Worm (Caenorhabditis elegans): Measurements from ENCODE around the gene Y25C1A.7.

Gene Y25C1A.7

ce11 chrII:3091268-3091667 lies 20.4 kb upstream of the Y25C1A.7 start, which contains the start of gene srg-21:
srg-21 (minus strand) TSS chrII:3091368.
- TF ChIP-seq Y75B8A.6 (GFP tag; IDR thresholded peaks at IDR 0.05) (no peak), unc-39 (tag; optimal IDR thresholded peaks at IDR 0.05) (no peak)

- TF ChIP-seq set-16 (GFP tag; IDR thresholded peaks at IDR 0.05) (peak; percentile 51), mxl-2 (GFP tag; conservative IDR thresholded peaks at IDR 0.05) (no peak), jun-1 (tag; optimal IDR thresholded peaks at IDR 0.05) (no peak), Y75B8A.6 (GFP tag; IDR thresholded peaks at IDR 0.05) (no peak)
Measured at ce11 chrII:3087134-3087533, 16.3 kb upstream of the Y25C1A.7 start.

ce11 chrII:3078496-3078895 lies 7.6 kb upstream of the Y25C1A.7 start, which contains the start of gene copb-1:
copb-1 (plus strand) TSS chrII:3078796.
- TF ChIP-seq Y75B8A.6 (GFP tag; IDR thresholded peaks at IDR 0.05), result 0 out of 2 replicates have a peak, but pooled peaks have one; percentile 42
- no peak for TF ChIP-seq vab-7 (GFP tag; IDR thresholded peaks at IDR 0.05)

ce11 chrII:3076915-3077314 lies 6.1 kb upstream of the Y25C1A.7 start, which contains the start of gene Y25C1A.8:
Y25C1A.8 (minus strand) TSS chrII:3076959.
- TF ChIP-seq dmd-9 (GFP tag; IDR thresholded peaks at IDR 0.05) (peak; percentile 71), duxl-1 (tag; optimal IDR thresholded peaks at IDR 0.05; ENCODE audit: poor library complexity) (peak; percentile 95), saeg-2 (GFP tag; IDR thresholded peaks at IDR 0.05) (0 out of 2 replicates have a peak, but pooled peaks have one; percentile 50), nhr-111 (GFP tag; optimal IDR thresholded peaks at IDR 0.05) (no peak), ztf-7 (tag; optimal IDR thresholded peaks at IDR 0.05) (peak; percentile 83), nhr-25 (tag; optimal IDR thresholded peaks at IDR 0.05; ENCODE audit: borderline replicate concordance, insufficient read depth) (peak; percentile 7), arid-1 (GFP tag; conservative IDR thresholded peaks at IDR 0.05) (peak; percentile 83), nhr-42 (GFP tag; IDR thresholded peaks at IDR 0.05) (peak; percentile 75), attf-4 (tag; optimal IDR thresholded peaks at IDR 0.05) (no peak), set-16 (GFP tag; IDR thresholded peaks at IDR 0.05) (peak; percentile 55; the same call in 1 of the 2 replicates), aha-1 (tag) (peak; percentile 99), rbr-2 (tag; optimal IDR thresholded peaks at IDR 0.05) (peak; percentile 92), nhr-41 (GFP tag; IDR thresholded peaks at IDR 0.05) (no peak), pha-4 (GFP tag; IDR thresholded peaks at IDR 0.05) (peak; percentile 91), pha-4 (tag; optimal IDR thresholded peaks at IDR 0.05) (no peak), hlh-30 (tag; optimal IDR thresholded peaks at IDR 0.05; ENCODE audit: insufficient read depth) (peak; percentile 92), F49E8.2 (tag; optimal IDR thresholded peaks at IDR 0.05; ENCODE audit: borderline replicate concordance) (peak; percentile 67), F44E2.7 (GFP tag; IDR thresholded peaks at IDR 0.05) (peak; percentile 70; the same call in 1 of the 2 replicates), unc-62 (GFP tag; optimal IDR thresholded peaks at IDR 0.05 in 1 of 2) (peak in 1 of 2 experiments; percentile 92), unc-62 (tag; optimal IDR thresholded peaks at IDR 0.05) (no peak), php-3 (GFP tag; IDR thresholded peaks at IDR 0.05) (peak; percentile 89), ztf-11 (tag; optimal IDR thresholded peaks at IDR 0.05) (no peak), snpc-1.2 (GFP tag; IDR thresholded peaks at IDR 0.05) (peak; percentile 66), tag-97 (GFP tag; IDR thresholded peaks at IDR 0.05) (no peak), unc-130 (GFP tag; optimal IDR thresholded peaks at IDR 0.05) (peak; percentile 35), nhr-102 (tag; optimal IDR thresholded peaks at IDR 0.05) (peak; percentile 94), jun-1 (tag; optimal IDR thresholded peaks at IDR 0.05) (peak; percentile 78), vab-7 (GFP tag; IDR thresholded peaks at IDR 0.05) (peak; percentile 62), nhr-237 (tag; optimal IDR thresholded peaks at IDR 0.05) (no peak), lin-13 (GFP tag; optimal IDR thresholded peaks at IDR 0.05) (peak; percentile 87), Y48G9A.11 (GFP tag; IDR thresholded peaks at IDR 0.05) (0 out of 2 replicates have a peak, but pooled peaks have one; percentile 31), nhr-48 (tag; optimal IDR thresholded peaks at IDR 0.05) (peak; percentile 30), F37D6.2 (tag; optimal IDR thresholded peaks at IDR 0.05) (peak; percentile 78), lin-38 (GFP tag; IDR thresholded peaks at IDR 0.05) (peak; percentile 89), lin-1 (GFP tag; IDR thresholded peaks at IDR 0.05) (peak; percentile 89), mep-1 (tag; optimal IDR thresholded peaks at IDR 0.05) (peak; percentile 95), nhr-10 (tag; optimal IDR thresholded peaks at IDR 0.05) (peak; percentile 2), skn-1 (tag; optimal IDR thresholded peaks at IDR 0.05) (no peak), ceh-82 (tag; optimal IDR thresholded peaks at IDR 0.05) (no peak), R02D3.7 (tag; optimal IDR thresholded peaks at IDR 0.05) (no peak), egl-27 (tag; optimal IDR thresholded peaks at IDR 0.05) (no peak)
